Worm (Caenorhabditis elegans) whole organism, midembryonic: ENCODE measurements around the gene taf-6.2.

Experiments used
- T22C8.4 ChIP-seq: fragments of 200-800 bp; sonication (Bioruptor generic); IDR thresholded peaks from 2 replicates; pipeline ENCODE4 v1.3.6; 2022; ENCODE audit warnings: missing genetic modification characterization, missing compliant biosample characterization
- cog-1 ChIP-seq: sonication (generic microtip); optimal IDR thresholded peaks from 2 replicates; lab custom pipeline; 2016; ENCODE audit warnings: missing genetic modification characterization, missing compliant biosample characterization
- flt-1 ChIP-seq: fragments of 200-800 bp; sonication (Bioruptor generic); IDR thresholded peaks from 2 replicates; pipeline ENCODE4 v1.3.6; 2022; ENCODE audit warnings: missing genetic modification characterization, missing compliant biosample characterization
- klf-2 ChIP-seq: fragments of 200-800 bp; sonication (Bioruptor generic); conservative IDR thresholded peaks from 2 replicates; pipeline ENCODE4 v1.3.6; 2022; ENCODE audit warnings: missing genetic modification reagents, missing genetic modification characterization, missing compliant biosample characterization
- med-1 ChIP-seq: sonication (generic microtip); optimal IDR thresholded peaks from 2 replicates; lab custom pipeline; 2017; ENCODE audit warnings: missing genetic modification characterization, mild to moderate bottlenecking, missing compliant biosample characterization, antibody characterized with exemption, missing genetic modification reagents; ENCODE audit not compliant: insufficient read depth
- ref-1 ChIP-seq: fragments of 200-800 bp; sonication (Bioruptor generic); conservative IDR thresholded peaks from 2 replicates; pipeline ENCODE4 v1.3.6; 2022; ENCODE audit warnings: missing genetic modification reagents, missing genetic modification characterization, missing compliant biosample characterization
- tab-1 ChIP-seq: fragments of 200-800 bp; sonication (Bioruptor generic); IDR thresholded peaks from 2 replicates; pipeline ENCODE4 v1.3.6; 2022; ENCODE audit warnings: missing genetic modification characterization, missing compliant biosample characterization
- ztf-23 ChIP-seq: fragments of 200-800 bp; sonication (Bioruptor generic); IDR thresholded peaks from 2 replicates; pipeline ENCODE4 v1.3.6; 2022; ENCODE audit warnings: missing genetic modification reagents, missing genetic modification characterization, missing compliant biosample characterization
- ztf-29 ChIP-seq: fragments of 200-800 bp; sonication (Bioruptor generic); IDR thresholded peaks from 2 replicates; pipeline ENCODE4 v1.3.6; 2022; ENCODE audit warnings: missing genetic modification reagents, missing genetic modification characterization, missing compliant biosample characterization

The taf-6.2 gene

ce11 chrIV:3725845-3726244 is 31.3 kb upstream of the taf-6.2 start, which contains the start of gene smgl-2:
smgl-2 (plus strand) TSS chrIV:3726164.
- TF ChIP-seq ref-1 (GFP tag; lab: Robert Waterston, UW) (no peak), cog-1 (tag; lab: Kevin White, UChicago) (peak; percentile 38)

- TF ChIP-seq ztf-29 (no peak), med-1 (GFP tag; lab: Kevin White, UChicago) (no peak), cog-1 (tag; lab: Kevin White, UChicago) (no peak), ztf-23 (GFP tag; lab: Robert Waterston, UW) (no peak), tab-1 (GFP tag; lab: Robert Waterston, UW) (no peak), ref-1 (GFP tag; lab: Robert Waterston, UW) (no peak), flt-1 (GFP tag; lab: Robert Waterston, UW) (no peak), klf-2 (GFP tag; lab: Robert Waterston, UW) (no peak), T22C8.4 (GFP tag; lab: Robert Waterston, UW) (no peak)
Measured at ce11 chrIV:3725361-3725760, 30.8 kb upstream of the taf-6.2 start, which contains the start of gene Y37E11AM.2. Y37E11AM.2 (minus strand) TSS chrIV:3725461.

ce11 chrIV:3722690-3723089 is 28.2 kb upstream of the taf-6.2 start, which contains the start of gene Y37E11AM.4:
Y37E11AM.4 (minus strand) TSS chrIV:3722790.
- TF ChIP-seq ref-1 (GFP tag; lab: Robert Waterston, UW) (no peak), med-1 (GFP tag; lab: Kevin White, UChicago) (no peak)

DNA sequence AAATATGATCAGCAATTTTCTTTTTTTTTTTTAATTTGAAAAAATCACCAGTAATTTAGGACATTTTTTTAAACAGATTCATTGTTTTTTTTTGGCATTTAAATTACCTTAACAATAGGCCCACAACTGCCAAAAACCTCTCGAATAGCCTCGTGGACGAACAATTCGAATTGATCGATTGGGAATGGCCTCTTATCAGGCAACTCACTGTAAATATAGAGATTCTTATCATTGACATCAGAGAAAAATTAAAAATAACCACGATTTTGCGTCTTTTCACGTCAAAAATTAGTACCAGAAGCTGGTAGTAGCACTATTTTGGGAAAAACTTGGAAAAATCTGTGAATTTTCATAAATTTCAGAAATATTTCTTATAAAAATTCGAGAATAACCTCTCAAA is 27.4 kb upstream of the taf-6.2 start:
- TF ChIP-seq ref-1 (GFP tag; lab: Robert Waterston, UW), result no peak
- no peak for TF ChIP-seq ztf-23 (GFP tag; lab: Robert Waterston, UW)
- TF ChIP-seq tab-1 (GFP tag; lab: Robert Waterston, UW), result no peak
- TF ChIP-seq cog-1 (tag; lab: Kevin White, UChicago), result no peak
- TF ChIP-seq klf-2 (GFP tag; lab: Robert Waterston, UW), result no peak
- no peak for TF ChIP-seq ztf-29
- no peak for TF ChIP-seq flt-1 (GFP tag; lab: Robert Waterston, UW)
- TF ChIP-seq med-1 (GFP tag; lab: Kevin White, UChicago), result no peak
- no peak for TF ChIP-seq T22C8.4 (GFP tag; lab: Robert Waterston, UW)

DNA sequence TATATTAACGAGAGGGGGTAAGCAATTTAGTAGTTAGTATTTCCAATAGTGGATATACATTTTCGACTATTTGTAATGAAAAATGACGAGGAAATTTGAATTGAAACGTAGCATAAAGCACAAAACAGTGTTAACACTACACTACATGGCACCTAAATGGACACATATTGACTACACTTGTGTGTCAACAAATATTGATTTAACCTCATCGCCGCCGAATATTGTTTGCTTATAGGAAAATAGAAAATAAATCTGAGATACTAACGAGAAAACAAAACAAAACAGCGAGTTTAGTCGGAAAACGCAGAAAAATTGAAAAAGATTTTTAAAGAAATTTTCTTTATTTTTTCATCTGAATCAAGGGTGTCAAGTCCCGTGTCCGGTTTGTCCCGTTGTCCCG is 26.1 kb upstream of the taf-6.2 start:
- TF ChIP-seq flt-1 (GFP tag; lab: Robert Waterston, UW), result no peak
- no peak for TF ChIP-seq T22C8.4 (GFP tag; lab: Robert Waterston, UW)
- TF ChIP-seq ref-1 (GFP tag; lab: Robert Waterston, UW), result no peak
- no peak for TF ChIP-seq tab-1 (GFP tag; lab: Robert Waterston, UW)
- no peak for TF ChIP-seq med-1 (GFP tag; lab: Kevin White, UChicago)
- TF ChIP-seq ztf-29, result no peak
- TF ChIP-seq klf-2 (GFP tag; lab: Robert Waterston, UW), result no peak
- no peak for TF ChIP-seq cog-1 (tag; lab: Kevin White, UChicago)
- TF ChIP-seq ztf-23 (GFP tag; lab: Robert Waterston, UW), result no peak

ce11 chrIV:3719057-3719456 is 24.5 kb upstream of the taf-6.2 start, which contains the start of gene Y37E11AM.3:
Y37E11AM.3 (minus strand) TSS chrIV:3719157.
- TF ChIP-seq T22C8.4 (GFP tag; lab: Robert Waterston, UW) (no peak), klf-2 (GFP tag; lab: Robert Waterston, UW) (no peak)

- TF ChIP-seq flt-1 (GFP tag; lab: Robert Waterston, UW), result no peak
- TF ChIP-seq klf-2 (GFP tag; lab: Robert Waterston, UW), result no peak
- no peak for TF ChIP-seq ref-1 (GFP tag; lab: Robert Waterston, UW)
- TF ChIP-seq ztf-23 (GFP tag; lab: Robert Waterston, UW), result no peak
- no peak for TF ChIP-seq tab-1 (GFP tag; lab: Robert Waterston, UW)
- no peak for TF ChIP-seq med-1 (GFP tag; lab: Kevin White, UChicago)
- TF ChIP-seq ztf-29, result no peak
- no peak for TF ChIP-seq cog-1 (tag; lab: Kevin White, UChicago)
- no peak for TF ChIP-seq T22C8.4 (GFP tag; lab: Robert Waterston, UW)
Measured at ce11 chrIV:3710737-3711136, 16.2 kb upstream of the taf-6.2 start.

DNA sequence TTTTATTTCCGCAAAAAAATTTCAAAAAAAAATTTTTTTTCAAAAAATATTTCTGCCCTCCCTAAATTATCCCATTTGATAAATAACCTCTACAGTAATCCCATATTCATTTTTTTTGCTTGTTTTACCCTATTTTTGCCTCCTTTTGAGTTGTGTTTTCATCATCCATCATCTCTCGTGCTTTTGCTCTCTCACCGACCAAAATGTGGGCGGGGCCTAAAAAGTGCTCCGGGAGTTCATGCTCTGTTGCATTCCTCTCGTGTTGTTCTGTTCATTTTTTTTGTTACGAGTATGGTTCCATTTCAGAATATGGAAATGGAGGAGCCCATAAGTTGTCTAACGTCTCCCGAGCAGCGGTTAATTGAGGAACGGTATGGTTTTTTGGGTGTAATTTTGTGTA is 14.7 kb upstream of the taf-6.2 start, which contains the start of gene Y37E11AL.1:
Gene Y37E11AL.1, plus strand, starts transcription at position 301 of the 400 bp plus-strand sequence.
- TF ChIP-seq cog-1 (tag; lab: Kevin White, UChicago), result no peak
- no peak for TF ChIP-seq ztf-23 (GFP tag; lab: Robert Waterston, UW)

ce11 chrIV:3701892-3702291 is 7.4 kb upstream of the taf-6.2 start, which contains the start of gene Y37E11AL.12:
Y37E11AL.12 (minus strand) TSS chrIV:3701992.
- TF ChIP-seq klf-2 (GFP tag; lab: Robert Waterston, UW) (no peak), tab-1 (GFP tag; lab: Robert Waterston, UW) (no peak)

ce11 chrIV:3700554-3700953 is 6.0 kb upstream of the taf-6.2 start, which contains the start of gene Y37E11AL.9:
Y37E11AL.9 (minus strand) TSS chrIV:3700654.
- TF ChIP-seq cog-1 (tag; lab: Kevin White, UChicago) (no peak), flt-1 (GFP tag; lab: Robert Waterston, UW) (no peak), ref-1 (GFP tag; lab: Robert Waterston, UW) (no peak), med-1 (GFP tag; lab: Kevin White, UChicago) (no peak), T22C8.4 (GFP tag; lab: Robert Waterston, UW) (no peak), ztf-23 (GFP tag; lab: Robert Waterston, UW) (no peak), klf-2 (GFP tag; lab: Robert Waterston, UW) (no peak), tab-1 (GFP tag; lab: Robert Waterston, UW) (no peak), ztf-29 (no peak)
